Worm (Caenorhabditis elegans) whole organism, L3 larva: ENCODE data around the gene F22F7.2.
"Not testable (repeated sequence)": the region's sequence is repeated elsewhere in the genome, so short reads cannot be mapped to it uniquely, and the experiment has no call there.

ENCODE experiments used
- ceh-82 ChIP-seq: fragments of 150-350 bp; optimal IDR thresholded peaks from 2 replicates; lab custom pipeline; 2014; ENCODE audit warnings: missing biosample characterization, missing genetic modification characterization
- egl-5 ChIP-seq: fragments of 150-350 bp; optimal IDR thresholded peaks from 2 replicates; lab custom pipeline; 2017; ENCODE audit warnings: missing biosample characterization, missing genetic modification reagents, missing genetic modification characterization, inconsistent platforms
- fos-1 ChIP-seq: fragments of 150-350 bp; optimal IDR thresholded peaks from 2 replicates; lab custom pipeline; 2014; ENCODE audit warnings: missing biosample characterization, missing genetic modification characterization
- sea-2 ChIP-seq: fragments of 150-350 bp; sonication (generic microtip); optimal IDR thresholded peaks from 4 replicates; lab custom pipeline; 2014; ENCODE audit warnings: missing biosample characterization, missing genetic modification reagents, missing genetic modification characterization
- tbx-2 ChIP-seq: sonication (generic microtip); optimal IDR thresholded peaks from 2 replicates; lab custom pipeline; 2016; ENCODE audit warnings: mild to moderate bottlenecking, missing genetic modification characterization, missing compliant biosample characterization
- unc-39 ChIP-seq: sonication (generic microtip); optimal IDR thresholded peaks from 4 replicates; lab custom pipeline; 2017; ENCODE audit warnings: missing biosample characterization, missing genetic modification characterization

DNA sequence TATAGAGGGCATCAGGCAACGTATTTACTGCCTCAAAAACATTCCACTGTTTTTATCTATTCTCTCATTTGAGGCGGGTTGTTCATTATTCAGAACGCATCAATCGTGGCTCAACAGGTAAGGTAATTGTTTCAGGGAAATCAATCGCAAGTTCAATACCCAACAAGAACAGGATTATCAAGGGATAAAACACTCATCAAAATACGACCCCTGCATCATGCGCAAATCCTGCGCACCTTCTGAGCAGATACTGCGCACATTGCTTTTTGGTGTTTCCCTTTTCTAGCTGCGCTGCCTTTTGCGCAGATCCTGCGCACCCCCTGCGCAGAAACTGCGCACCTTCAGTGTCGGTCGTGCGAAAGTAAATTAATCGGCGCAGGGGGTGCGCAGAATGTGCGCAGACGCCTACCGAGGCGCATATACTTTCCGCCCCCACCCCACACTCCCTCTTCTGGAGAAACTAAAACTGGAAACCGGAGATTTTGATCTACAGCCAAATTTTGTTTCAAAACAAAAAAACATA, 36.8 kb upstream of the F22F7.2 start, which contains the start of gene F36F12.3:
- not testable (repeated sequence) for TF ChIP-seq egl-5 (tag; lab: Kevin White, UChicago); tbx-2 (tag; lab: Kevin White, UChicago); unc-39; ceh-82; sea-2; fos-1 (tag; lab: Kevin White, UChicago)
